Worm (Caenorhabditis elegans) whole organism, midembryonic: ENCODE data around the gene tsp-8.

ENCODE experiments used
- T22C8.4 ChIP-seq: fragments of 200-800 bp; sonication (Bioruptor generic); IDR thresholded peaks from 2 replicates; pipeline ENCODE4 v1.3.6; 2022; ENCODE audit warnings: missing genetic modification characterization, missing compliant biosample characterization
- cog-1 ChIP-seq: sonication (generic microtip); optimal IDR thresholded peaks from 2 replicates; lab custom pipeline; 2016; ENCODE audit warnings: missing genetic modification characterization, missing compliant biosample characterization
- klf-2 ChIP-seq: fragments of 200-800 bp; sonication (Bioruptor generic); conservative IDR thresholded peaks from 2 replicates; pipeline ENCODE4 v1.3.6; 2022; ENCODE audit warnings: missing genetic modification reagents, missing genetic modification characterization, missing compliant biosample characterization
- tab-1 ChIP-seq: fragments of 200-800 bp; sonication (Bioruptor generic); IDR thresholded peaks from 2 replicates; pipeline ENCODE4 v1.3.6; 2022; ENCODE audit warnings: missing genetic modification characterization, missing compliant biosample characterization

ce11 chrX:14759549-14759948 lies 30.2 kb upstream of the tsp-8 start:
- TF ChIP-seq klf-2 (GFP tag; lab: Robert Waterston, UW) (no peak), tab-1 (no peak), cog-1 (tag; lab: Kevin White, UChicago) (no peak), T22C8.4 (GFP tag; lab: Robert Waterston, UW) (no peak)
